Worm (Caenorhabditis elegans) whole organism, young adult: ENCODE data around the gene C17E7.4.

Experiments used
- B0336.3 ChIP-seq: fragments of 200-800 bp; sonication (Bioruptor generic); IDR thresholded peaks from 2 replicates; pipeline ENCODE4 v1.3.6; 2022; ENCODE audit warnings: missing genetic modification characterization, missing compliant biosample characterization
- C06A6.2 ChIP-seq: fragments of 200-800 bp; sonication (Bioruptor generic); conservative IDR thresholded peaks from 2 replicates; pipeline ENCODE4 v1.3.6; 2022; ENCODE audit warnings: missing genetic modification characterization, missing compliant biosample characterization
- C17E4.6 ChIP-seq: fragments of 200-800 bp; sonication (Bioruptor generic); IDR thresholded peaks from 2 replicates; pipeline ENCODE4 v1.3.6; 2022; ENCODE audit warnings: missing genetic modification reagents, missing genetic modification characterization, missing compliant biosample characterization
- F22D6.2 ChIP-seq: sonication (generic microtip); optimal IDR thresholded peaks from 2 replicates; lab custom pipeline; 2016; ENCODE audit warnings: mild to moderate bottlenecking, missing genetic modification characterization, missing compliant biosample characterization
- F23B12.7 ChIP-seq: sonication (generic microtip); optimal IDR thresholded peaks from 2 replicates; lab custom pipeline; 2017; ENCODE audit warnings: missing genetic modification characterization, mild to moderate bottlenecking, missing compliant biosample characterization, antibody characterized with exemption, moderate library complexity; ENCODE audit not compliant: insufficient read depth
- F52B5.7 ChIP-seq: sonication (generic microtip); optimal IDR thresholded peaks from 2 replicates; lab custom pipeline; 2016; ENCODE audit warnings: mild to moderate bottlenecking, missing genetic modification characterization, missing compliant biosample characterization
- F57A8.1 ChIP-seq: fragments of 200-800 bp; sonication (Bioruptor generic); optimal IDR thresholded peaks from 2 replicates; lab custom pipeline; 2018; ENCODE audit warnings: mild to moderate bottlenecking, missing genetic modification characterization, moderate library complexity, missing compliant biosample characterization
- Y53F4B.3 ChIP-seq: fragments of 200-800 bp; sonication (Bioruptor generic); IDR thresholded peaks from 2 replicates; pipeline ENCODE4 v1.3.6; 2022; ENCODE audit warnings: missing genetic modification reagents, missing genetic modification characterization, missing compliant biosample characterization
- Y56A3A.18 ChIP-seq: fragments of 200-800 bp; sonication (Bioruptor generic); IDR thresholded peaks from 2 replicates; pipeline ENCODE4 v1.3.6; 2022; ENCODE audit warnings: missing genetic modification reagents, missing genetic modification characterization, missing compliant biosample characterization
- Y79H2A.3 ChIP-seq: fragments of 200-800 bp; sonication (Bioruptor generic); conservative IDR thresholded peaks from 2 replicates; pipeline ENCODE4 v1.3.6; 2022; ENCODE audit warnings: missing genetic modification reagents, missing genetic modification characterization, missing compliant biosample characterization
- ZK185.1 ChIP-seq: sonication (generic microtip); optimal IDR thresholded peaks from 2 replicates; lab custom pipeline; 2016; ENCODE audit warnings: mild to moderate bottlenecking, missing genetic modification characterization, missing compliant biosample characterization; ENCODE audit not compliant: poor library complexity, severe bottlenecking
- akir-1 ChIP-seq: fragments of 200-800 bp; sonication (Bioruptor generic); optimal IDR thresholded peaks from 2 replicates; lab custom pipeline; 2018; ENCODE audit warnings: mild to moderate bottlenecking, missing genetic modification characterization, moderate library complexity, missing compliant biosample characterization
- ama-1 ChIP-seq, 3 experiments: fragments of 150-350 bp in 1 of 3; sonication (generic microtip) in 2 of 3; optimal IDR thresholded peaks; 2 replicates each; lab custom pipeline; 2014 to 2018; ENCODE audit warnings: missing biosample characterization in 2 of 3, missing genetic modification characterization in 2 of 3, missing genetic modification reagents in 2 of 3
- attf-5 ChIP-seq: fragments of 200-800 bp; sonication (Bioruptor generic); optimal IDR thresholded peaks from 2 replicates; lab custom pipeline; 2018; ENCODE audit warnings: mild to moderate bottlenecking, missing genetic modification characterization, missing compliant biosample characterization
- bed-2 ChIP-seq: fragments of 200-800 bp; sonication (Bioruptor generic); IDR thresholded peaks from 2 replicates; pipeline ENCODE4 v1.3.6; 2022; ENCODE audit warnings: missing genetic modification reagents, missing genetic modification characterization, missing compliant biosample characterization
- ccch-3 ChIP-seq: fragments of 200-800 bp; sonication (Bioruptor generic); optimal IDR thresholded peaks from 2 replicates; lab custom pipeline; 2018; ENCODE audit warnings: mild to moderate bottlenecking, missing genetic modification characterization, missing compliant biosample characterization
- ceh-100 ChIP-seq: fragments of 200-800 bp; sonication (Bioruptor generic); IDR thresholded peaks from 2 replicates; pipeline ENCODE4 v1.3.6; 2022; ENCODE audit warnings: missing genetic modification reagents, missing genetic modification characterization, missing compliant biosample characterization
- dox-1 ChIP-seq: fragments of 200-800 bp; sonication (Bioruptor generic); IDR thresholded peaks from 2 replicates; pipeline ENCODE4 v1.3.6; 2022; ENCODE audit warnings: missing genetic modification reagents, missing genetic modification characterization, missing compliant biosample characterization
- egl-18 ChIP-seq: fragments of 200-800 bp; sonication (Bioruptor generic); IDR thresholded peaks from 2 replicates; pipeline ENCODE4 v1.3.6; 2022; ENCODE audit warnings: missing genetic modification reagents, missing genetic modification characterization, missing compliant biosample characterization
- ekl-4 ChIP-seq: fragments of 200-800 bp; sonication (Bioruptor generic); IDR thresholded peaks from 2 replicates; pipeline ENCODE4 v1.3.6; 2022; ENCODE audit warnings: missing genetic modification reagents, missing genetic modification characterization, missing compliant biosample characterization
- ets-4 ChIP-seq: fragments of 200-800 bp; sonication (Bioruptor generic); optimal IDR thresholded peaks from 2 replicates; lab custom pipeline; 2018; ENCODE audit warnings: mild to moderate bottlenecking, missing genetic modification characterization, missing compliant biosample characterization
- hlh-26 ChIP-seq: fragments of 200-800 bp; sonication (Bioruptor generic); conservative IDR thresholded peaks from 2 replicates; pipeline ENCODE4 v1.3.6; 2022; ENCODE audit warnings: missing genetic modification reagents, missing genetic modification characterization, missing compliant biosample characterization
- hmg-20 ChIP-seq: fragments of 200-800 bp; sonication (Bioruptor generic); IDR thresholded peaks from 2 replicates; pipeline ENCODE4 v1.3.6; 2022; ENCODE audit warnings: missing genetic modification reagents, missing genetic modification characterization, missing compliant biosample characterization
- lin-35 ChIP-seq, 3 experiments: fragments of 150-350 bp in 2 of 3; sonication (generic microtip) in 1 of 3; optimal IDR thresholded peaks; 2 replicates each; lab custom pipeline; 2014 to 2018; ENCODE audit warnings: missing biosample characterization in 3 of 3, missing genetic modification characterization in 3 of 3, missing genetic modification reagents in 3 of 3
- lin-40 ChIP-seq: sonication (generic microtip); optimal IDR thresholded peaks from 2 replicates; lab custom pipeline; 2016; ENCODE audit warnings: missing genetic modification characterization, mild to moderate bottlenecking, missing compliant biosample characterization, missing genotype, missing genetic modification reagents
- mes-4 ChIP-seq: sonication (generic microtip); optimal IDR thresholded peaks from 2 replicates; lab custom pipeline; 2016; ENCODE audit warnings: missing genotype, missing genetic modification characterization, missing compliant biosample characterization
- mxl-1 ChIP-seq: sonication (generic microtip); optimal IDR thresholded peaks from 2 replicates; lab custom pipeline; 2016; ENCODE audit warnings: missing genetic modification characterization, missing compliant biosample characterization
- nfya-2 ChIP-seq: fragments of 200-800 bp; sonication (Bioruptor generic); IDR thresholded peaks from 2 replicates; pipeline ENCODE4 v1.3.6; 2022; ENCODE audit warnings: missing genetic modification reagents, missing genetic modification characterization, missing compliant biosample characterization
- nfyb-1 ChIP-seq: fragments of 200-800 bp; sonication (Bioruptor generic); IDR thresholded peaks from 2 replicates; pipeline ENCODE4 v1.3.6; 2022; ENCODE audit warnings: missing genetic modification reagents, missing genetic modification characterization, missing compliant biosample characterization
- nhr-120 ChIP-seq: fragments of 200-800 bp; sonication (Bioruptor generic); IDR thresholded peaks from 2 replicates; pipeline ENCODE4 v1.3.6; 2022; ENCODE audit warnings: missing genetic modification characterization, missing compliant biosample characterization
- nhr-179 ChIP-seq: sonication (generic microtip); optimal IDR thresholded peaks from 2 replicates; lab custom pipeline; 2016; ENCODE audit warnings: mild to moderate bottlenecking, missing genetic modification characterization, missing compliant biosample characterization
- nhr-80 ChIP-seq: sonication (generic microtip); optimal IDR thresholded peaks from 2 replicates; lab custom pipeline; 2016; ENCODE audit warnings: missing genetic modification characterization, missing compliant biosample characterization
- rcor-1 ChIP-seq: fragments of 200-800 bp; sonication (Bioruptor generic); IDR thresholded peaks from 2 replicates; pipeline ENCODE4 v1.3.6; 2022; ENCODE audit warnings: missing genetic modification reagents, missing genetic modification characterization, missing compliant biosample characterization
- repo-1 ChIP-seq: sonication (generic microtip); optimal IDR thresholded peaks from 2 replicates; lab custom pipeline; 2017; ENCODE audit warnings: mild to moderate bottlenecking, missing genetic modification characterization, missing compliant biosample characterization
- sdz-38 ChIP-seq: sonication (generic microtip); optimal IDR thresholded peaks from 2 replicates; lab custom pipeline; 2016; ENCODE audit warnings: missing genotype, missing genetic modification characterization, missing compliant biosample characterization
- sea-2 ChIP-seq: fragments of 200-800 bp; sonication (Bioruptor generic); IDR thresholded peaks from 2 replicates; pipeline ENCODE4 v1.3.6; 2022; ENCODE audit warnings: missing genetic modification characterization, missing compliant biosample characterization
- snpc-1.1 ChIP-seq: sonication (generic microtip); optimal IDR thresholded peaks from 2 replicates; lab custom pipeline; 2017; ENCODE audit warnings: missing genetic modification characterization, mild to moderate bottlenecking, missing compliant biosample characterization, antibody characterized with exemption, moderate library complexity, missing genotype, missing genetic modification reagents; ENCODE audit not compliant: insufficient read depth
- snpc-1.3 ChIP-seq: sonication (generic microtip); optimal IDR thresholded peaks from 2 replicates; lab custom pipeline; 2017; ENCODE audit warnings: missing genetic modification characterization, mild to moderate bottlenecking, missing compliant biosample characterization, antibody characterized with exemption, moderate library complexity, missing genotype, missing genetic modification reagents; ENCODE audit not compliant: insufficient read depth
- snpc-4 ChIP-seq, 5 experiments: fragments of 150-350 bp in 1 of 5; sonication (generic microtip) in 4 of 5; optimal IDR thresholded peaks; 2 replicates each; lab custom pipeline; 2014 to 2018; ENCODE audit warnings: missing genetic modification characterization in 5 of 5, missing biosample characterization in 3 of 5, antibody characterized with exemption in 2 of 5, mild to moderate bottlenecking in 2 of 5, missing compliant biosample characterization in 2 of 5, missing genotype in 2 of 5, moderate library complexity in 2 of 5, missing genetic modification reagents in 1 of 5
- sptf-2 ChIP-seq: fragments of 200-800 bp; sonication (Bioruptor generic); optimal IDR thresholded peaks from 2 replicates; lab custom pipeline; 2018; ENCODE audit warnings: mild to moderate bottlenecking, missing genetic modification characterization, missing compliant biosample characterization
- tlf-1 ChIP-seq: fragments of 200-800 bp; sonication (Bioruptor generic); optimal IDR thresholded peaks from 2 replicates; lab custom pipeline; 2018; ENCODE audit warnings: mild to moderate bottlenecking, missing genetic modification characterization, missing compliant biosample characterization
- xnd-1 ChIP-seq: sonication (generic microtip); optimal IDR thresholded peaks from 2 replicates; lab custom pipeline; 2016; ENCODE audit warnings: missing genotype, missing genetic modification reagents, missing genetic modification characterization, missing compliant biosample characterization
- ztf-18 ChIP-seq: sonication (generic microtip); optimal IDR thresholded peaks from 2 replicates; lab custom pipeline; 2016; ENCODE audit warnings: missing genotype, mild to moderate bottlenecking, missing genetic modification characterization, missing compliant biosample characterization
- ztf-6 ChIP-seq: fragments of 200-800 bp; sonication (Bioruptor generic); IDR thresholded peaks from 2 replicates; pipeline ENCODE4 v1.3.6; 2022; ENCODE audit warnings: missing genetic modification reagents, missing genetic modification characterization, missing compliant biosample characterization

Gene C17E7.4

DNA sequence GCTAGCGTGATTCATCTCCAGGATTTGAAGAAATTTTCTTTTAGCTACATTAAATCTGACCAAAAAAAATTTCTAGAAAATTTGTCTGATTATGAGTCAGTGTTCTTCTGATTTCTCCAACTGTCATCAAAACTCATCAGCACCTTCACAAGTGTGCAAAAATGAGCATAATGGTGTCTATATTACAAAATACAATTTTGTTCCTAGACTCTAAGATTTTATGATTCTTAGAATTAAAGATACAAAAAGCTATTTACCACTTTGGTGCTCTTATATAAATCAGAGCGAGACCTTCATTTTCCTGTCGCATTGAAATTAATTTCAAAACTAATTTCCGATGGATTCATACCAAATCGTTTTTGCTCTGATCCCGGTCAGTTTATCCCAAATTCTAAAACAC, 19.8 kb downstream of the C17E7.4 start, which contains the start of gene srx-68:
TSS of gene srx-68 (plus strand) at position 301 of the 400 bp plus-strand sequence.
- TF ChIP-seq sdz-38 (tag; lab: Kevin White, UChicago) (no peak), B0336.3 (GFP tag; lab: Robert Waterston, UW) (no peak), repo-1 (tag; lab: Kevin White, UChicago) (no peak), nfyb-1 (GFP tag; lab: Robert Waterston, UW) (no peak), Y53F4B.3 (no peak), tlf-1 (GFP tag; lab: Kevin White, UChicago) (no peak), C06A6.2 (GFP tag; lab: Robert Waterston, UW) (no peak), lin-40 (tag; lab: Kevin White, UChicago) (no peak), lin-35 (GFP tag; optimal IDR thresholded peaks at IDR 0.05; lab: Kevin White, UChicago) (no peak), F23B12.7 (tag; lab: Kevin White, UChicago) (no peak), hlh-26 (no peak), ztf-18 (tag; lab: Kevin White, UChicago) (no peak), snpc-1.3 (tag; lab: Kevin White, UChicago) (no peak), ZK185.1 (tag; lab: Kevin White, UChicago) (no peak), mxl-1 (tag; lab: Kevin White, UChicago) (no peak), Y56A3A.18 (no peak), nfya-2 (GFP tag; lab: Robert Waterston, UW) (no peak)

- TF ChIP-seq ets-4 (GFP tag; lab: Kevin White, UChicago) (no peak), snpc-4 (GFP tag; optimal IDR thresholded peaks at IDR 0.05; lab: Kevin White, UChicago) (no peak), snpc-4 (tag; optimal IDR thresholded peaks at IDR 0.05; lab: Kevin White, UChicago) (peak in 2 of 4 experiments; percentile 60 to 79), nhr-120 (GFP tag; lab: Robert Waterston, UW) (0 out of 2 replicates have a peak, but pooled peaks have one; percentile 38)
Observed at ce11 chrV:3913131-3913530, 20.5 kb downstream of the C17E7.4 start.

DNA sequence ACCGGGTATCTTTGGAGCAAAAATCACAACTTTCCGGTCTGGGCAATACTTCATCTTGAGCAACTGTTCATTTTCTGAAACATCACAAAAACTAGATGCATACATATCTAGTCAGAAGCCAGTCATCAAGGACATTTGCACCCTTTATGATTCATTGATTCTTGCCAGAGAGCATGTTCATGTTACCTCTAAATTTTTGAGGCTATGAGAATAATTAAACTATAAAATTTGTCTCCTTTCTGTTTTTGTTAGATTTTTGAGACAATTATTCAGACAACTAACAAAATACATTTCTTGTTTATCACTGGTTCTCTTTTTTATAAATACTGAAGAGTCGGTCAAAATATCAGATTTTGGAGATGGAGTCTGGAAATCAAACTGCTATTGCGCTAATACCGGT, 23.8 kb downstream of the C17E7.4 start, which contains the start of gene srx-67:
TSS of gene srx-67 (plus strand) at position 301 of the 400 bp plus-strand sequence.
- no peak for TF ChIP-seq repo-1 (tag; lab: Kevin White, UChicago)
- no peak for TF ChIP-seq sptf-2 (GFP tag; lab: Kevin White, UChicago)
- no peak for TF ChIP-seq rcor-1
- no peak for TF ChIP-seq hmg-20
- no peak for TF ChIP-seq F22D6.2 (tag; lab: Kevin White, UChicago)
- no peak for TF ChIP-seq bed-2
- TF ChIP-seq nhr-179 = no peak
- TF ChIP-seq ztf-6 (GFP tag; lab: Robert Waterston, UW) = no peak
- TF ChIP-seq snpc-4 (GFP tag; optimal IDR thresholded peaks at IDR 0.05; lab: Kevin White, UChicago) = no peak
- TF ChIP-seq snpc-4 (tag; optimal IDR thresholded peaks at IDR 0.05; lab: Kevin White, UChicago) = no peak
- no peak for TF ChIP-seq Y79H2A.3
- no peak for TF ChIP-seq C17E4.6 (GFP tag; lab: Robert Waterston, UW)
- no peak for TF ChIP-seq Y56A3A.18
- TF ChIP-seq ccch-3 = no peak
- TF ChIP-seq ets-4 (GFP tag; lab: Kevin White, UChicago) = no peak
- TF ChIP-seq egl-18 (GFP tag; lab: Robert Waterston, UW) = no peak
- no peak for TF ChIP-seq xnd-1 (tag; lab: Kevin White, UChicago)

- TF ChIP-seq akir-1 (GFP tag; lab: Kevin White, UChicago) = no peak
- no peak for TF ChIP-seq nhr-80 (tag; lab: Kevin White, UChicago)
- no peak for TF ChIP-seq attf-5 (GFP tag; lab: Kevin White, UChicago)
- no peak for TF ChIP-seq mes-4 (tag; lab: Kevin White, UChicago)
- no peak for TF ChIP-seq snpc-1.1 (tag; lab: Kevin White, UChicago)
- no peak for TF ChIP-seq F52B5.7 (tag; lab: Kevin White, UChicago)
- TF ChIP-seq dox-1 = no peak
- no peak for TF ChIP-seq sea-2 (GFP tag; lab: Robert Waterston, UW)
- no peak for TF ChIP-seq tlf-1 (GFP tag; lab: Kevin White, UChicago)
- no peak for TF ChIP-seq F57A8.1 (GFP tag; lab: Kevin White, UChicago)
- TF ChIP-seq ama-1 (optimal IDR thresholded peaks at IDR 0.05; lab: Kevin White, UChicago) = no peak
- no peak for TF ChIP-seq ama-1 (GFP tag; optimal IDR thresholded peaks at IDR 0.05; lab: Kevin White, UChicago)
- TF ChIP-seq ceh-100 (GFP tag; lab: Robert Waterston, UW) = no peak
- no peak for TF ChIP-seq ekl-4
Observed at ce11 chrV:3919289-3919688, 26.6 kb downstream of the C17E7.4 start, which contains the start of gene srx-66. srx-66 (plus strand) TSS chrV:3919589.
